Fruit fly (Drosophila melanogaster) whole organism, embryonic: ENCODE data around the gene CG7550.

Source experiments
- Blimp-1 ChIP-seq: fragments of 200-800 bp; sonication (Bioruptor generic); optimal IDR thresholded peaks from 3 replicates; lab custom pipeline; 2018; ENCODE audit warnings: missing biosample characterization, missing genetic modification characterization, mild to moderate bottlenecking, moderate library complexity, missing genetic modification reagents
- CG11247 ChIP-seq: fragments of 200-800 bp; sonication (Bioruptor generic); IDR thresholded peaks from 2 replicates; pipeline ENCODE4 v1.3.6; 2022; ENCODE audit warnings: missing biosample characterization, missing genetic modification characterization
- CG11398 ChIP-seq: fragments of 200-800 bp; sonication (Bioruptor generic); optimal IDR thresholded peaks from 2 replicates; lab custom pipeline; 2016; ENCODE audit warnings: missing biosample characterization, missing genetic modification characterization
- CG12659 ChIP-seq: fragments of 200-800 bp; sonication (Bioruptor generic); optimal IDR thresholded peaks from 3 replicates; lab custom pipeline; 2017; ENCODE audit warnings: mild to moderate bottlenecking, missing biosample characterization, missing genetic modification reagents, missing genetic modification characterization
- CG14441 ChIP-seq: fragments of 200-800 bp; sonication (Bioruptor generic); IDR thresholded peaks from 2 replicates; pipeline ENCODE4 v1.3.6; 2022; ENCODE audit warnings: missing biosample characterization, missing genetic modification characterization
- CG14667 ChIP-seq: fragments of 200-800 bp; sonication (Bioruptor generic); IDR thresholded peaks from 2 replicates; pipeline ENCODE4 v1.3.6; 2022; ENCODE audit warnings: missing biosample characterization, missing genetic modification characterization
- CG15269 ChIP-seq: fragments of 200-800 bp; sonication (Bioruptor generic); optimal IDR thresholded peaks from 2 replicates; lab custom pipeline; 2018; ENCODE audit warnings: missing biosample characterization, mild to moderate bottlenecking, missing genetic modification characterization, moderate library complexity
- CG17802 ChIP-seq: fragments of 200-800 bp; sonication (Bioruptor generic); optimal IDR thresholded peaks from 2 replicates; lab custom pipeline; 2018; ENCODE audit warnings: missing biosample characterization, mild to moderate bottlenecking, missing genetic modification characterization, moderate library complexity
- CG17912 ChIP-seq: fragments of 200-800 bp; sonication (Bioruptor generic); optimal IDR thresholded peaks from 2 replicates; lab custom pipeline; 2018; ENCODE audit warnings: missing biosample characterization, mild to moderate bottlenecking, missing genetic modification characterization
- CG31388 ChIP-seq: fragments of 200-800 bp; sonication (Bioruptor generic); optimal IDR thresholded peaks from 2 replicates; lab custom pipeline; 2016; ENCODE audit warnings: missing biosample characterization, missing genetic modification characterization
- CG32767 ChIP-seq: fragments of 200-800 bp; sonication (Bioruptor generic); IDR thresholded peaks from 2 replicates; pipeline ENCODE4 v1.3.6; 2022; ENCODE audit warnings: missing biosample characterization, missing genetic modification characterization
- CG4854 ChIP-seq: fragments of 200-800 bp; sonication (Bioruptor generic); optimal IDR thresholded peaks from 2 replicates; lab custom pipeline; 2016; ENCODE audit warnings: missing biosample characterization, missing genetic modification characterization, inconsistent platforms
- CG5953 ChIP-seq: fragments of 200-800 bp; sonication (Bioruptor generic); IDR thresholded peaks from 2 replicates; pipeline ENCODE4 v1.3.6; 2022; ENCODE audit warnings: missing biosample characterization, missing genetic modification characterization
- CG6254 ChIP-seq: fragments of 200-800 bp; sonication (Bioruptor generic); optimal IDR thresholded peaks from 3 replicates; lab custom pipeline; 2017; ENCODE audit warnings: mild to moderate bottlenecking, missing biosample characterization, missing genetic modification reagents, missing genetic modification characterization
- CG6813 ChIP-seq: fragments of 200-800 bp; sonication (Bioruptor generic); optimal IDR thresholded peaks from 2 replicates; lab custom pipeline; 2017; ENCODE audit warnings: missing biosample characterization, missing genetic modification characterization, mild to moderate bottlenecking, moderate library complexity, missing genetic modification reagents
- CG7271 ChIP-seq: fragments of 200-800 bp; sonication (Bioruptor generic); optimal IDR thresholded peaks from 2 replicates; lab custom pipeline; 2018; ENCODE audit warnings: missing biosample characterization, mild to moderate bottlenecking, missing genetic modification characterization, moderate library complexity
- CG7556 ChIP-seq: fragments of 200-800 bp; sonication (Bioruptor generic); optimal IDR thresholded peaks from 2 replicates; lab custom pipeline; 2017; ENCODE audit warnings: missing biosample characterization, mild to moderate bottlenecking, missing genetic modification characterization
- CG9797 ChIP-seq: fragments of 200-800 bp; sonication (Bioruptor generic); optimal IDR thresholded peaks from 3 replicates; lab custom pipeline; 2018; ENCODE audit warnings: missing biosample characterization, mild to moderate bottlenecking, missing genetic modification characterization
- Dp ChIP-seq: fragments of 200-800 bp; sonication (Bioruptor generic); optimal IDR thresholded peaks from 2 replicates; lab custom pipeline; 2018; ENCODE audit warnings: missing biosample characterization, mild to moderate bottlenecking, missing genetic modification characterization, moderate library complexity
- Gsc ChIP-seq: fragments of 200-800 bp; sonication (Bioruptor generic); IDR thresholded peaks from 2 replicates; pipeline ENCODE4 v1.3.6; 2022; ENCODE audit warnings: missing biosample characterization, missing genetic modification characterization
- H15 ChIP-seq: fragments of 200-800 bp; sonication (Bioruptor generic); IDR thresholded peaks from 3 replicates; pipeline ENCODE4 v1.3.6; 2022; ENCODE audit warnings: missing biosample characterization, missing genetic modification characterization
- Hand ChIP-seq: fragments of 200-800 bp; sonication (Bioruptor generic); optimal IDR thresholded peaks from 2 replicates; lab custom pipeline; 2017; ENCODE audit warnings: mild to moderate bottlenecking, missing biosample characterization, missing genetic modification reagents, missing genetic modification characterization
- HmgD ChIP-seq: fragments of 200-800 bp; sonication (Bioruptor generic); optimal IDR thresholded peaks from 3 replicates; lab custom pipeline; 2016; ENCODE audit warnings: missing biosample characterization, missing genetic modification characterization
- Hr78 ChIP-seq, 2 experiments: fragments of 200-800 bp in 1 of 2; fragments of >200 bp in 1 of 2; sonication (Bioruptor generic) in 1 of 2; optimal IDR thresholded peaks; 2 replicates each; lab custom pipeline; 2017 to 2019; ENCODE audit warnings: missing biosample characterization in 2 of 2, missing genetic modification characterization in 2 of 2, mild to moderate bottlenecking in 1 of 2, moderate library complexity in 1 of 2
- Med ChIP-seq: fragments of 200-800 bp; sonication (Bioruptor generic); peaks from one replicate; lab custom pipeline; 2016; ENCODE audit warnings: missing biosample characterization, missing genetic modification characterization, mild to moderate bottlenecking, inconsistent platforms, moderate library complexity
- Neu2 ChIP-seq: fragments of 200-800 bp; sonication (Bioruptor generic); optimal IDR thresholded peaks from 3 replicates; lab custom pipeline; 2016; ENCODE audit warnings: missing biosample characterization, missing genetic modification characterization, borderline replicate concordance
- NfI ChIP-seq: fragments of 200-800 bp; sonication (Bioruptor generic); optimal IDR thresholded peaks from 3 replicates; lab custom pipeline; 2018; ENCODE audit warnings: missing biosample characterization, mild to moderate bottlenecking, missing genetic modification characterization, moderate library complexity
- PHDP ChIP-seq: fragments of 200-800 bp; sonication (Bioruptor generic); optimal IDR thresholded peaks from 3 replicates; lab custom pipeline; 2018; ENCODE audit warnings: missing biosample characterization, mild to moderate bottlenecking, missing genetic modification characterization, moderate library complexity
- Xrp1 ChIP-seq: fragments of 200-800 bp; sonication (Bioruptor generic); IDR thresholded peaks from 2 replicates; pipeline ENCODE4 v1.3.6; 2022; ENCODE audit warnings: missing biosample characterization, missing genetic modification characterization
- abd-A ChIP-seq: fragments of 200-800 bp; sonication (Bioruptor generic); optimal IDR thresholded peaks from 3 replicates; lab custom pipeline; 2019; ENCODE audit warnings: missing biosample characterization, mild to moderate bottlenecking, missing genetic modification characterization, moderate library complexity
- amos ChIP-seq: fragments of 200-800 bp; sonication (Bioruptor generic); IDR thresholded peaks from 2 replicates; pipeline ENCODE4 v1.3.6; 2022; ENCODE audit warnings: missing biosample characterization, missing genetic modification characterization; ENCODE audit not compliant: partially characterized antibody
- ato ChIP-seq: fragments of 200-800 bp; sonication (Bioruptor generic); IDR thresholded peaks from 2 replicates; pipeline ENCODE4 v1.3.6; 2022; ENCODE audit warnings: missing biosample characterization, missing genetic modification characterization; ENCODE audit not compliant: partially characterized antibody
- az2 ChIP-seq: fragments of 200-800 bp; sonication (Bioruptor generic); optimal IDR thresholded peaks from 3 replicates; lab custom pipeline; 2016; ENCODE audit warnings: missing biosample characterization, missing genetic modification characterization
- bigmax ChIP-seq: fragments of 200-800 bp; sonication (Bioruptor generic); optimal IDR thresholded peaks from 2 replicates; lab custom pipeline; 2018; ENCODE audit warnings: missing biosample characterization, mild to moderate bottlenecking, missing genetic modification characterization
- chinmo ChIP-seq: fragments of 200-800 bp; sonication (Bioruptor generic); IDR thresholded peaks from 4 replicates; pipeline ENCODE4 v1.3.6; 2022; ENCODE audit warnings: missing biosample characterization, missing genetic modification characterization; ENCODE audit not compliant: partially characterized antibody
- crol ChIP-seq: fragments of 200-800 bp; sonication (Bioruptor generic); IDR thresholded peaks from 2 replicates; pipeline ENCODE4 v1.3.6; 2022; ENCODE audit warnings: missing biosample characterization, missing genetic modification characterization
- danr ChIP-seq: fragments of 200-800 bp; sonication (Bioruptor generic); IDR thresholded peaks from 2 replicates; pipeline ENCODE4 v1.3.6; 2022; ENCODE audit warnings: missing biosample characterization, missing genetic modification characterization
- emc ChIP-seq: fragments of 200-800 bp; sonication (Bioruptor generic); optimal IDR thresholded peaks from 2 replicates; lab custom pipeline; 2016; ENCODE audit warnings: missing biosample characterization, missing genetic modification characterization
- ems ChIP-seq: fragments of 200-800 bp; sonication (Bioruptor generic); optimal IDR thresholded peaks from 3 replicates; lab custom pipeline; 2016; ENCODE audit warnings: missing biosample characterization, missing genetic modification characterization
- fd64A ChIP-seq: fragments of 200-800 bp; sonication (Bioruptor generic); optimal IDR thresholded peaks from 3 replicates; lab custom pipeline; 2018; ENCODE audit warnings: missing biosample characterization, mild to moderate bottlenecking, missing genetic modification characterization
- ftz-f1 ChIP-seq: fragments of 200-800 bp; sonication (Bioruptor generic); optimal IDR thresholded peaks from 2 replicates; lab custom pipeline; 2016; ENCODE audit warnings: missing biosample characterization, missing genetic modification characterization
- grn ChIP-seq: fragments of 200-800 bp; sonication (Bioruptor generic); optimal IDR thresholded peaks from 3 replicates; lab custom pipeline; 2017; ENCODE audit warnings: missing biosample characterization, missing genetic modification characterization
- inv ChIP-seq: fragments of 200-800 bp; sonication (Bioruptor generic); IDR thresholded peaks from 2 replicates; pipeline ENCODE4 v1.3.6; 2022; ENCODE audit warnings: missing biosample characterization, missing genetic modification characterization; ENCODE audit not compliant: partially characterized antibody
- kay ChIP-seq: fragments of 200-800 bp; sonication (Bioruptor generic); optimal IDR thresholded peaks from 2 replicates; lab custom pipeline; 2016; ENCODE audit warnings: missing biosample characterization, missing genetic modification characterization
- lab ChIP-seq: fragments of 200-800 bp; sonication (Bioruptor generic); optimal IDR thresholded peaks from 3 replicates; lab custom pipeline; 2017; ENCODE audit warnings: missing biosample characterization, missing genetic modification characterization, mild to moderate bottlenecking, moderate library complexity, missing genetic modification reagents
- lmd ChIP-seq: fragments of 200-800 bp; sonication (Bioruptor generic); IDR thresholded peaks from 2 replicates; pipeline ENCODE4 v1.3.6; 2022; ENCODE audit warnings: missing biosample characterization, missing genetic modification characterization
- maf-S ChIP-seq: fragments of 200-800 bp; sonication (Bioruptor generic); optimal IDR thresholded peaks from 2 replicates; lab custom pipeline; 2016; ENCODE audit warnings: missing biosample characterization, missing genetic modification characterization
- yki ChIP-seq: fragments of >200 bp; optimal IDR thresholded peaks from 3 replicates; lab custom pipeline; 2018
- zen2 ChIP-seq: fragments of 200-800 bp; sonication (Bioruptor generic); IDR thresholded peaks from 3 replicates; pipeline ENCODE4 v1.3.6; 2022; ENCODE audit warnings: missing biosample characterization, missing genetic modification characterization; ENCODE audit not compliant: partially characterized antibody

CG7550 gene

DNA sequence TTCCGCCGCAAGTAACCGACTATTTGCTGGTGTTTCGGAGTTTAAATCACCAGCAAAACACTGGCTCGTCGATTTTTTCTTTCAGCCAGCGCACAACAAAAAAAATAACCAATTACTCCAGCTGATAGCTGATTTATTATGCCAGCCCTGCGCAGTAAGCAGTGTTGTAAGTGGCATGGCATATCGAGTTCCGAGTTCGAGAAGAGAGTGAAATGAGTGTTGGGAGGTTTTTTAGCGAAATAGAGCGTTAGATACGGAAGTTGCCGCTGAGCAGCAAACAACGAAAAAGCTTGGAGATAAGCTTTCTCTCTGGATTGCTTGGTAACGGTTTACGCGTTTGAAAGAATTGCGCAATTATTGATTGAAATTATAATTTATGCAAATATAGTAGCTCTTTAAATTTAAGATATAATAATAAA lies 32.7 kb downstream of the CG7550 start, which contains the start of gene CG7565 (continued):
- TF ChIP-seq fd64A (GFP tag; lab: Kevin White, UChicago) = no peak
- no peak for TF ChIP-seq CG9797
- TF ChIP-seq CG4854 (GFP tag; lab: Kevin White, UChicago) = peak; percentile 0
- peak; percentile 22 for TF ChIP-seq CG15269
- TF ChIP-seq yki (lab: Kevin White, UChicago) = no peak
- TF ChIP-seq abd-A (tag; lab: Kevin White, UChicago) = peak; percentile 75
- peak; percentile 65 for TF ChIP-seq NfI (GFP tag; lab: Kevin White, UChicago)
- TF ChIP-seq CG17912 (GFP tag; lab: Kevin White, UChicago) = peak; percentile 67
- TF ChIP-seq crol (GFP tag; lab: Robert Waterston, UW) = no peak
- peak; percentile 17 for TF ChIP-seq ftz-f1 (GFP tag; lab: Kevin White, UChicago)
- TF ChIP-seq grn (GFP tag; lab: Kevin White, UChicago) = peak; percentile 3
- peak; percentile 62 for TF ChIP-seq Hand (GFP tag; lab: Kevin White, UChicago)
- no peak for TF ChIP-seq CG7271 (tag; lab: Kevin White, UChicago)
- TF ChIP-seq CG14667 (GFP tag; lab: Robert Waterston, UW) = no peak
- TF ChIP-seq az2 (GFP tag; lab: Kevin White, UChicago) = peak; percentile 20
- no peak for TF ChIP-seq CG17802 (tag; lab: Kevin White, UChicago)
- TF ChIP-seq H15 (GFP tag; lab: Robert Waterston, UW) = peak; percentile 49; the same call in 1 of the 3 replicates
- TF ChIP-seq maf-S (GFP tag; lab: Kevin White, UChicago) = peak; percentile 42
- TF ChIP-seq CG14441 (GFP tag; lab: Robert Waterston, UW) = no peak
- TF ChIP-seq Xrp1 (GFP tag; lab: Robert Waterston, UW) = peak; percentile 62
- peak; percentile 29 for TF ChIP-seq CG7556 (GFP tag; lab: Kevin White, UChicago)
- TF ChIP-seq bigmax (GFP tag; lab: Kevin White, UChicago) = peak; percentile 60
- TF ChIP-seq zen2 (GFP tag; lab: Robert Waterston, UW) = peak; percentile 32; the same call in 1 of the 3 replicates
- TF ChIP-seq, all 482 proteins: peak for 221

DNA sequence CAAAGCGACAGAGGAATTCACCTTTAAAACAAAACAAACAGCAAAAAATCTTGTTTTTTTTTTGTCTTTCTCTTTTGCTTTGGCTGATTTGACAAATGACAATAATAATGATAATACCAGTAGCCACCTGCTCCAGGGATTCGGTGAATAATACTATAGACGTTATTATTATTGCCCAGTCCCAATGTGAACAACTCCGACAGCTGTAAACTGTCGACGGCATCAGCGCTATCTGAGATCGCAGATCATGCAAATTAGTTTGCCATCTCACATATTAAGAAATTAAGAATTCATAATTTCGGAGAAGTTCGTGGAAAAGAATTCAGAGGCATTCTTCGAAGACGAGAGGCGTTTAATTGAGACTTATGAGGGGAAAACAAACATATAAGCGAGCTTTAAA lies 38.1 kb downstream of the CG7550 start:
- TF ChIP-seq CG11247 (GFP tag; lab: Robert Waterston, UW) (no peak), HmgD (GFP tag; lab: Kevin White, UChicago) (no peak), abd-A (tag; lab: Kevin White, UChicago) (peak; percentile 24), Dp (no peak), amos (no peak), chinmo (GFP tag; lab: Robert Waterston, UW) (0 out of 4 replicates have a peak, but pooled peaks have one; percentile 74), Hr78 (GFP tag; optimal IDR thresholded peaks at IDR 0.05; lab: Kevin White, UChicago) (no peak), Med (GFP tag; lab: Kevin White, UChicago) (peak; percentile 41), lab (GFP tag; lab: Kevin White, UChicago) (no peak), CG5953 (no peak), inv (GFP tag; lab: Robert Waterston, UW) (no peak), Gsc (GFP tag; lab: Robert Waterston, UW) (no peak), Blimp-1 (GFP tag; lab: Kevin White, UChicago) (no peak), ato (no peak), maf-S (GFP tag; lab: Kevin White, UChicago) (no peak), CG32767 (no peak), emc (GFP tag; lab: Kevin White, UChicago) (no peak), CG6813 (GFP tag; lab: Kevin White, UChicago) (no peak), kay (GFP tag; lab: Kevin White, UChicago) (no peak), CG12659 (GFP tag; lab: Kevin White, UChicago) (no peak), lmd (GFP tag; lab: Robert Waterston, UW) (no peak), CG31388 (GFP tag; lab: Kevin White, UChicago) (no peak), CG6254 (GFP tag; lab: Kevin White, UChicago) (no peak), Neu2 (no peak), PHDP (tag; lab: Kevin White, UChicago) (no peak), danr (GFP tag; lab: Robert Waterston, UW) (no peak), ems (GFP tag; lab: Kevin White, UChicago) (no peak), CG11398 (GFP tag; lab: Kevin White, UChicago) (no peak)
